Worm (Caenorhabditis elegans): ENCODE measurements around the gene flad-1.

The flad-1 gene

DNA sequence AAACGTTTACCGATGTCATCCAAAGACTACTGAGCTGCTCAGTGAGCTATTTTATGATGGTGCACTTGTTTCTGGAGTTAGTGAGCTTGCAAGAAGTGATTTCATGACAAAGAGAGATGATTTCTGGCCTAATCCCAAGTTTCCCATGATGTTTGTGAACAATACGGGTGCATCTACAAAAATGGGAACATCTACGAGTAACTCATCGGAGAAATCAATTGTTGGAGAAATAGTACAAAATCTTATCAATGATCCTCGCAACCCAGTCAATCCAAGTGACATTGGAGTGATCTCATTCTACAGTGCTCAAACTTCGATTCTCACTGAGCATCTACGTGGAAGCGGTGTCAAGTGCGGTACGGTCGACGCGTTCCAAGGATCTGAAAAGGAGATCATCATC is 15.5 kb upstream of the flad-1 start:
- TF ChIP-seq ama-1 (optimal IDR thresholded peaks at IDR 0.05) = no peak
- TF ChIP-seq mab-5 (tag; optimal IDR thresholded peaks at IDR 0.05) = no peak
- TF ChIP-seq mbf-1 (tag; optimal IDR thresholded peaks at IDR 0.05) = no peak
- no peak for TF ChIP-seq F13H6.1 (tag; optimal IDR thresholded peaks at IDR 0.05)
- TF ChIP-seq unc-39 (tag; optimal IDR thresholded peaks at IDR 0.05) = no peak
- TF ChIP-seq dmd-4 (tag; optimal IDR thresholded peaks at IDR 0.05) = no peak
- TF ChIP-seq ztf-11 (tag; optimal IDR thresholded peaks at IDR 0.05) = no peak

DNA sequence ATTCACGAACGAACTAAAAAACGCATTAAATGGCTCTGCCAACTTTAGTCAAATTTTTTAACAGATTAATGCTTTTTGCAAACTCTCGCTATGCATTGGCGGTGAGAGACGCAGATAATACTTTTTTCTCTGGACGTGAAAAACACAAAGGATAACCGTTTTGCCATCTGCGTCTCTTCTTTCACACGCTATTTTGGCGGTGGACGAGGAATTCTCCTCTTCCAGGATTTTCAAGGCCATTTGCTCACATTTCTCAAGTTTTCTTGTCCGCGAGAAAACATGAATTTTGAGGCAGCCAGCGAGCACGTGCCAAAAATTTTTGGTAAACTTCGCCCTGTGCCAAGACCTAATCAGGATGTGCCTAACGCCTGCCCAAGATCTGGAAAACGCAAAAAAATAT is 12.9 kb upstream of the flad-1 start:
- no peak for TF ChIP-seq Y55F3AM.14 (GFP tag; optimal IDR thresholded peaks at IDR 0.05)
- peak; percentile 43 for TF ChIP-seq nhr-129 (tag; optimal IDR thresholded peaks at IDR 0.05)
- TF ChIP-seq ceh-82 (tag; optimal IDR thresholded peaks at IDR 0.05) = no peak
- TF ChIP-seq ztf-11 (tag; optimal IDR thresholded peaks at IDR 0.05) = no peak
- no peak for TF ChIP-seq unc-39 (tag; optimal IDR thresholded peaks at IDR 0.05)
- no peak for TF ChIP-seq nhr-10 (tag; optimal IDR thresholded peaks at IDR 0.05)
- no peak for TF ChIP-seq elt-3 (tag; optimal IDR thresholded peaks at IDR 0.05)
- no peak for TF ChIP-seq R02D3.7 (tag; optimal IDR thresholded peaks at IDR 0.05)
- TF ChIP-seq alr-1 (tag; optimal IDR thresholded peaks at IDR 0.05) = no peak
- TF ChIP-seq nhr-11 (tag; optimal IDR thresholded peaks at IDR 0.05) = no peak
- no peak for TF ChIP-seq mbf-1 (tag; optimal IDR thresholded peaks at IDR 0.05)
- TF ChIP-seq unc-55 (GFP tag; optimal IDR thresholded peaks at IDR 0.05) = peak; percentile 48
- TF ChIP-seq skn-1 (tag; optimal IDR thresholded peaks at IDR 0.05) = no peak
- TF ChIP-seq ZK546.5 (tag; optimal IDR thresholded peaks at IDR 0.05) = no peak
- TF ChIP-seq zag-1 (tag; optimal IDR thresholded peaks at IDR 0.05) = no peak
- no peak for TF ChIP-seq fos-1 (tag; optimal IDR thresholded peaks at IDR 0.05)
- TF ChIP-seq sma-9 (GFP tag; optimal IDR thresholded peaks at IDR 0.05) = peak; percentile 48
- no peak for TF ChIP-seq sma-9 (tag; optimal IDR thresholded peaks at IDR 0.05)
- no peak for TF ChIP-seq crh-2 (tag; optimal IDR thresholded peaks at IDR 0.05)
- no peak for TF ChIP-seq snpc-4 (tag; optimal IDR thresholded peaks at IDR 0.05)
- peak in 1 of 2 experiments; percentile 52 for TF ChIP-seq lsy-2 (tag; optimal IDR thresholded peaks at IDR 0.05)
- TF ChIP-seq egl-27 (tag; optimal IDR thresholded peaks at IDR 0.05) = no peak
- TF ChIP-seq nhr-23 (tag; optimal IDR thresholded peaks at IDR 0.05) = no peak
- peak; percentile 15 for TF ChIP-seq F13H6.1 (tag; optimal IDR thresholded peaks at IDR 0.05)
- TF ChIP-seq sem-4 (tag; optimal IDR thresholded peaks at IDR 0.05) = no peak
- no peak for TF ChIP-seq unc-62 (GFP tag; optimal IDR thresholded peaks at IDR 0.05)
- TF ChIP-seq mab-5 (tag; optimal IDR thresholded peaks at IDR 0.05) = no peak
- TF ChIP-seq ztf-4 (tag; optimal IDR thresholded peaks at IDR 0.05) = no peak
- TF ChIP-seq gmeb-1 (tag; optimal IDR thresholded peaks at IDR 0.05) = peak; percentile 15
- TF ChIP-seq C34F6.9 (tag; optimal IDR thresholded peaks at IDR 0.05) = peak; percentile 52
- TF ChIP-seq aly-2 (tag; optimal IDR thresholded peaks at IDR 0.05) = no peak

DNA sequence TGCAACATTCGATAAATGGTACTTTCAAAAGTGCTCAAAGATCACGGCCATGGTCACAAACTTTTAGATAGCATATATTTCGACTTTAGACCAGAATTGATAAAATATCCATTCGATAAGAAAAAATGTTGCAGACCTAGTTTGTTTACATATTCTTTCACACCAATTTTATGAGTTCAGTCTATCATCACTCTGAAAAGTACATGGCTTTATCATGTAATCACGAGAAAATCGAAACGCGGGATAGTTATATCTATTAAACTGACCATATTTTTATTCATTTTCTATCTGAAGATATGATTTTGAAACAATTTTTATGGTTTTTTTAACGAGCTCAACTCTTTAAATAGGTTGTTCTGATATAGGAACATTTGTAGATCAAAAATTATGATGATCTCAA is 12.5 kb upstream of the flad-1 start, which contains the start of gene pho-11:
Gene pho-11 (plus strand): TSS at position 374 of the 400 bp plus-strand sequence.
- TF ChIP-seq C34F6.9 (tag; optimal IDR thresholded peaks at IDR 0.05) (no peak), ceh-82 (tag; optimal IDR thresholded peaks at IDR 0.05) (no peak), nhr-21 (tag; optimal IDR thresholded peaks at IDR 0.05) (no peak), nhr-6 (tag; optimal IDR thresholded peaks at IDR 0.05) (no peak), nhr-25 (tag; optimal IDR thresholded peaks at IDR 0.05) (no peak), unc-55 (GFP tag; optimal IDR thresholded peaks at IDR 0.05) (no peak), sma-9 (GFP tag; optimal IDR thresholded peaks at IDR 0.05) (no peak), sma-9 (tag; optimal IDR thresholded peaks at IDR 0.05) (no peak), blmp-1 (tag; optimal IDR thresholded peaks at IDR 0.05; ENCODE audit: insufficient read depth) (no peak), alr-1 (tag; optimal IDR thresholded peaks at IDR 0.05) (no peak), skn-1 (tag; optimal IDR thresholded peaks at IDR 0.05) (no peak), nhr-77 (tag; optimal IDR thresholded peaks at IDR 0.05) (no peak), elt-3 (tag; optimal IDR thresholded peaks at IDR 0.05) (no peak), mbf-1 (tag; optimal IDR thresholded peaks at IDR 0.05) (no peak), unc-62 (GFP tag; optimal IDR thresholded peaks at IDR 0.05) (no peak), ztf-1 (GFP tag; conservative IDR thresholded peaks at IDR 0.05) (no peak), ceh-16 (tag; optimal IDR thresholded peaks at IDR 0.05) (no peak), dmd-4 (tag; optimal IDR thresholded peaks at IDR 0.05) (no peak)

DNA sequence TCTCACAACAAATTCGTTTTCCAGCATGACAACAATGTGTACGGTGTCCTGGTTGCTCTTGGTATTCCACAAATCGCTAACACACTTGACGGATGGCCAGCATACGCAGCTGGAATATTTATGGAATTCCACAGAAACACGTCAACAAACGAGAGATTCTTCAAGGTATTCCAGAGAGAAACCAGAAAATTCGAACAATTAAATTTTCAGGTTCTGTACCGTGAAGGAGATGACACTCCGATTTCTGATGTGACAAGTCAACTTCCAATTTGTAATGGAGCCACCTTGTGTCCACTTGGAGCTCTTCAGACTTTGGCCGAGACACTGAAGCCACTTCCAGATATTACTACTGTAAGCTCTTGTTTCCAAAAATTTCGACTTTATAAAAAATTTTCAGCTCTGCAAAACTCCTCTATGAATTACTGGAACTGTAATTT is 10.0 kb upstream of the flad-1 start:
- peak; percentile 24 for TF ChIP-seq sma-9 (GFP tag; optimal IDR thresholded peaks at IDR 0.05)
- no peak for TF ChIP-seq sma-9 (tag; optimal IDR thresholded peaks at IDR 0.05)
- TF ChIP-seq sma-3 (GFP tag; optimal IDR thresholded peaks at IDR 0.05) = peak; percentile 42
- peak; percentile 49 for TF ChIP-seq nhr-11 (tag; optimal IDR thresholded peaks at IDR 0.05)
- TF ChIP-seq zag-1 (tag; optimal IDR thresholded peaks at IDR 0.05) = no peak
- peak; percentile 44 for TF ChIP-seq nhr-6 (tag; optimal IDR thresholded peaks at IDR 0.05)
- TF ChIP-seq dmd-4 (tag; optimal IDR thresholded peaks at IDR 0.05) = no peak
- peak; percentile 63 for TF ChIP-seq ama-1 (optimal IDR thresholded peaks at IDR 0.05)
- TF ChIP-seq ztf-11 (tag; optimal IDR thresholded peaks at IDR 0.05) = no peak
- peak; percentile 14 for TF ChIP-seq nhr-21 (tag; optimal IDR thresholded peaks at IDR 0.05)
- TF ChIP-seq nhr-25 (tag; optimal IDR thresholded peaks at IDR 0.05) = peak; percentile 27
- TF ChIP-seq lin-13 (GFP tag; optimal IDR thresholded peaks at IDR 0.05) = peak; percentile 56

Measured in whole organism, L2 larva.